Worm (Caenorhabditis elegans) whole organism, L4 larva: ENCODE results near the gene F02H6.2.

ENCODE experiments used
- Y105C5A.15 ChIP-seq: fragments of 200-800 bp; sonication (Bioruptor generic); IDR thresholded peaks from 2 replicates; pipeline ENCODE4 v1.3.6; 2022; ENCODE audit warnings: missing genetic modification characterization, missing compliant biosample characterization
- ces-1 ChIP-seq: fragments of 150-350 bp; sonication (generic microtip); optimal IDR thresholded peaks from 4 replicates; lab custom pipeline; 2014; ENCODE audit warnings: missing biosample characterization, missing genetic modification reagents, missing genetic modification characterization
- dpl-1 ChIP-seq: fragments of 150-350 bp; optimal IDR thresholded peaks from 2 replicates; lab custom pipeline; 2014; ENCODE audit warnings: missing biosample characterization, missing genetic modification reagents, missing genetic modification characterization
- fkh-10 ChIP-seq: fragments of 150-350 bp; optimal IDR thresholded peaks from 2 replicates; lab custom pipeline; 2014; ENCODE audit warnings: missing biosample characterization, missing genetic modification reagents, missing genetic modification characterization
- lsy-2 ChIP-seq, 2 experiments: fragments of 150-350 bp in 1 of 2; sonication (generic microtip) in 1 of 2; optimal IDR thresholded peaks; 2 replicates each; lab custom pipeline; 2014 to 2017; ENCODE audit warnings: missing biosample characterization in 2 of 2, missing genetic modification characterization in 2 of 2
- nhr-11 ChIP-seq: fragments of 150-350 bp; optimal IDR thresholded peaks from 2 replicates; lab custom pipeline; 2014; ENCODE audit warnings: missing biosample characterization, missing genetic modification characterization
- nhr-237 ChIP-seq: sonication (generic microtip); optimal IDR thresholded peaks from 2 replicates; lab custom pipeline; 2017; ENCODE audit warnings: missing biosample characterization, missing genetic modification characterization
- pqm-1 ChIP-seq: sonication (generic microtip); optimal IDR thresholded peaks from 2 replicates; lab custom pipeline; 2017; ENCODE audit warnings: missing biosample characterization, missing genetic modification characterization
- snpc-4 ChIP-seq: fragments of 150-350 bp; optimal IDR thresholded peaks from 2 replicates; lab custom pipeline; 2014; ENCODE audit warnings: missing biosample characterization, missing genetic modification characterization

DNA sequence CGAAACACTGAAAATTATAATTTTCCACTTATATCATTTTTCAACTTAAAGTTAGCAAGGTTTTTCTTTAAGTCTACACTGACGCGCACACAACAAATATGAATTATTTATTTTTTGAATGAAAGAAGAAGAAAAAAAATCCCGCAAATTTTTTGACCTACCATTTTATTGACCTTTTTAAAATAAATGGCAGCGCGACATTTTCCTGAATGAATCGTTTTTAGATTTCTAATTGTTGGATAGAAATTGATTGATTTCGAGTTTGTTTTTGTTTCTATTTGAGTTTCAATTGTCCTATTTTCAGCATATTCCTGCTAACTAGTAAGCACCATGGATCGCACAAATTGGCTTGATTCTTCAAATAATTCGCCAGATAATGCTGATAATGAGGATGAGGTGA lies 3.1 kb upstream of the F02H6.2 start, which contains the start of gene K01G12.3:
- TF ChIP-seq snpc-4 (tag; lab: Kevin White, UChicago) = no peak
- TF ChIP-seq dpl-1 = no peak
- no peak for TF ChIP-seq fkh-10
- no peak for TF ChIP-seq pqm-1 (tag; lab: Kevin White, UChicago)
- no peak for TF ChIP-seq ces-1
- TF ChIP-seq Y105C5A.15 (GFP tag; lab: Robert Waterston, UW) = no peak
- TF ChIP-seq nhr-11 (tag; lab: Kevin White, UChicago) = no peak
- TF ChIP-seq nhr-237 (tag; lab: Kevin White, UChicago) = no peak
- TF ChIP-seq lsy-2 (tag; optimal IDR thresholded peaks at IDR 0.05; lab: Kevin White, UChicago) = no peak
